1 fruit fly cellular context compared by ENCODE assay signal in the genomic region with DNA sequence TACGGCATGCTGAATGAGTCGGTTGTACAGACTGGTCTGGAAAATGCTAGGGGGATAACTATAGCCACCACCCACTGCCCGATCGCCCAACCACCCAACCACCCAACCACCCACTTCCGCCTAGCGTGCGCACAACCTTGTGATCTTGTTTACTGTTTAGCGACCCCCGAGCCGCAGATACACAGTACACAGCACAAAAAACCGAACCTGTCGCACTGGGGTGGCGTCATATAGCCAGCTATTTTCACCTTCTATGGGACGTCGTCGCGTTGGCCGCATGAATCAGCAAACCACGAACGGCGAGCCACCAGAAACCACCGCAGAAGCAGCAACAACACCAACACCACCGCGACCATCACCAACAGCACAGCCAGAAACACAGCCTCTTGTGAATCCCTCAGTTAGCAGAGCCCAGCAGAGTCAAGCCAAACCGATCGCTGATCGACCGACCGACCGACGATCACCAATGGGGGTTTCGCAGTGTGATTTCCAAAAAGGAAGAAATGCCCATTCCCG.
A peak's percentile ranks its signal among the peaks of the same experiment; 100 is the strongest.
TF ChIP-seq lines count a peak whose summit lies in the region.

No protein-coding gene starts in this region.

TF ChIP-seq in whole organism, embryonic, 481 proteins besides CTCF, POLR2A, EP300 and RAD21 (continued from another document and continues in another):
- peak; percentile 12 for TF ChIP-seq shn (GFP tag; optimal IDR thresholded peaks at IDR 0.05; lab: Kevin White, UChicago)
- no peak for TF ChIP-seq CG10959 (GFP tag; IDR thresholded peaks at IDR 0.05; lab: Robert Waterston, UW)
- TF ChIP-seq ato (GFP tag; IDR thresholded peaks at IDR 0.05; lab: Robert Waterston, UW; ENCODE audit: partially characterized antibody): no peak
- no peak for TF ChIP-seq CG3163 (GFP tag; optimal IDR thresholded peaks at IDR 0.05; lab: Kevin White, UChicago)
- TF ChIP-seq C15 (GFP tag; IDR thresholded peaks at IDR 0.05; lab: Robert Waterston, UW): no peak
- TF ChIP-seq sqz (GFP tag; optimal IDR thresholded peaks at IDR 0.05; lab: Kevin White, UChicago): no peak
- TF ChIP-seq NK7.1 (GFP tag; optimal IDR thresholded peaks at IDR 0.05; lab: Kevin White, UChicago): no peak
- no peak for TF ChIP-seq CG17912 (GFP tag; optimal IDR thresholded peaks at IDR 0.05; lab: Kevin White, UChicago)
- no peak for TF ChIP-seq ind (GFP tag; optimal IDR thresholded peaks at IDR 0.05; lab: Kevin White, UChicago)
- TF ChIP-seq CG9797 (GFP tag; optimal IDR thresholded peaks at IDR 0.05; lab: Kevin White, UChicago): no peak
- TF ChIP-seq CG7928 (GFP tag; optimal IDR thresholded peaks at IDR 0.05; lab: Kevin White, UChicago): no peak
- TF ChIP-seq maf-S (GFP tag; optimal IDR thresholded peaks at IDR 0.05; lab: Kevin White, UChicago): no peak
- no peak for TF ChIP-seq NC2α (GFP tag; optimal IDR thresholded peaks at IDR 0.05; lab: Kevin White, UChicago)
- TF ChIP-seq unpg (GFP tag; optimal IDR thresholded peaks at IDR 0.05; lab: Kevin White, UChicago): no peak
- peak; percentile 24 for TF ChIP-seq CG3281 (GFP tag; optimal IDR thresholded peaks at IDR 0.05; lab: Kevin White, UChicago)
- peak; percentile 22 for TF ChIP-seq CG6765 (GFP tag; optimal IDR thresholded peaks at IDR 0.05; lab: Kevin White, UChicago)
- no peak for TF ChIP-seq bcd (GFP tag; optimal IDR thresholded peaks at IDR 0.05; lab: Kevin White, UChicago)
- TF ChIP-seq odd (GFP tag; optimal IDR thresholded peaks at IDR 0.05; lab: Kevin White, UChicago): no peak
- TF ChIP-seq CG14014 (GFP tag; IDR thresholded peaks at IDR 0.05; lab: Robert Waterston, UW): peak; percentile 9; the same call in 1 of the 2 replicates
- peak; percentile 25 for TF ChIP-seq CG10147 (GFP tag; optimal IDR thresholded peaks at IDR 0.05; lab: Kevin White, UChicago)
- no peak for TF ChIP-seq zen (tag; optimal IDR thresholded peaks at IDR 0.05; lab: Kevin White, UChicago)
- no peak for TF ChIP-seq sna (GFP tag; IDR thresholded peaks at IDR 0.05; lab: Robert Waterston, UW; ENCODE audit: partially characterized antibody)
- TF ChIP-seq CG17385 (GFP tag; optimal IDR thresholded peaks at IDR 0.05; lab: Kevin White, UChicago): no peak
- TF ChIP-seq Abd-B (GFP tag; optimal IDR thresholded peaks at IDR 0.05; lab: Kevin White, UChicago): no peak
- TF ChIP-seq zen2 (GFP tag; IDR thresholded peaks at IDR 0.05; lab: Robert Waterston, UW; ENCODE audit: partially characterized antibody): no peak
- TF ChIP-seq crol (GFP tag; IDR thresholded peaks at IDR 0.05; lab: Robert Waterston, UW): no peak
- no peak for TF ChIP-seq CG17802 (tag; optimal IDR thresholded peaks at IDR 0.05; lab: Kevin White, UChicago)
- no peak for TF ChIP-seq Hmx (GFP tag; optimal IDR thresholded peaks at IDR 0.05; lab: Kevin White, UChicago)
- TF ChIP-seq CG17568 (GFP tag; optimal IDR thresholded peaks at IDR 0.05; lab: Kevin White, UChicago): no peak
- no peak for TF ChIP-seq CG10462 (GFP tag; optimal IDR thresholded peaks at IDR 0.05; lab: Kevin White, UChicago)
- TF ChIP-seq CG32767 (GFP tag; IDR thresholded peaks at IDR 0.05; lab: Robert Waterston, UW): 0 out of 2 replicates have a peak, but pooled peaks have one; percentile 8
- no peak for TF ChIP-seq wdn (GFP tag; IDR thresholded peaks at IDR 0.05; lab: Robert Waterston, UW)
- peak; percentile 40 for TF ChIP-seq sens (GFP tag; lab: Kevin White, UChicago)
- no peak for TF ChIP-seq Lhr (GFP tag; optimal IDR thresholded peaks at IDR 0.05; lab: Kevin White, UChicago)
- no peak for TF ChIP-seq Spps (tag; optimal IDR thresholded peaks at IDR 0.05; lab: Kevin White, UChicago)
- TF ChIP-seq amos (GFP tag; IDR thresholded peaks at IDR 0.05; lab: Robert Waterston, UW; ENCODE audit: partially characterized antibody): no peak
- peak; percentile 99 for TF ChIP-seq CG12769 (tag; optimal IDR thresholded peaks at IDR 0.05; lab: Kevin White, UChicago)
- TF ChIP-seq gce (GFP tag; IDR thresholded peaks at IDR 0.05; lab: Robert Waterston, UW): no peak
- TF ChIP-seq Kr (GFP tag; optimal IDR thresholded peaks at IDR 0.05; lab: Kevin White, UChicago): no peak
- no peak for TF ChIP-seq tna (GFP tag; IDR thresholded peaks at IDR 0.05; lab: Robert Waterston, UW; ENCODE audit: partially characterized antibody)
- TF ChIP-seq CoRest (tag; optimal IDR thresholded peaks at IDR 0.05; lab: Kevin White, UChicago): no peak
- TF ChIP-seq CG18262 (tag; optimal IDR thresholded peaks at IDR 0.05; lab: Kevin White, UChicago): no peak
- TF ChIP-seq kni (GFP tag; optimal IDR thresholded peaks at IDR 0.05; lab: Kevin White, UChicago): no peak
- TF ChIP-seq dysf (GFP tag; IDR thresholded peaks at IDR 0.05; lab: Robert Waterston, UW): no peak
- no peak for TF ChIP-seq CG13424 (tag; optimal IDR thresholded peaks at IDR 0.05; lab: Kevin White, UChicago)
- TF ChIP-seq hth (optimal IDR thresholded peaks at IDR 0.05; lab: Kevin White, UChicago): no peak
- 0 out of 2 replicates have a peak, but pooled peaks have one; percentile 12 for TF ChIP-seq CG10366 (GFP tag; IDR thresholded peaks at IDR 0.05; lab: Robert Waterston, UW)
- TF ChIP-seq CG11723 (GFP tag; optimal IDR thresholded peaks at IDR 0.05; lab: Kevin White, UChicago): no peak
- no peak for TF ChIP-seq Six4 (GFP tag; optimal IDR thresholded peaks at IDR 0.05; lab: Kevin White, UChicago)
- TF ChIP-seq Atf-2 (GFP tag; optimal IDR thresholded peaks at IDR 0.05; lab: Kevin White, UChicago): no peak
- TF ChIP-seq cg (GFP tag; optimal IDR thresholded peaks at IDR 0.05; lab: Kevin White, UChicago): no peak
- no peak for TF ChIP-seq oc (tag; optimal IDR thresholded peaks at IDR 0.05; lab: Kevin White, UChicago)
- no peak for TF ChIP-seq CG13296 (GFP tag; optimal IDR thresholded peaks at IDR 0.05; lab: Kevin White, UChicago)
- 0 out of 2 replicates have a peak, but pooled peaks have one; percentile 29 for TF ChIP-seq CG9215 (GFP tag; IDR thresholded peaks at IDR 0.05; lab: Robert Waterston, UW)
- TF ChIP-seq ash1 (GFP tag; optimal IDR thresholded peaks at IDR 0.05; lab: Kevin White, UChicago): no peak
- TF ChIP-seq tap (tag; optimal IDR thresholded peaks at IDR 0.05; lab: Kevin White, UChicago): no peak
- no peak for TF ChIP-seq klu (GFP tag; IDR thresholded peaks at IDR 0.05; lab: Robert Waterston, UW)
- peak in 1 of 2 experiments; percentile 19 for TF ChIP-seq Eip74EF (GFP tag; optimal IDR thresholded peaks at IDR 0.05; lab: Kevin White, UChicago)
- TF ChIP-seq crp (GFP tag; optimal IDR thresholded peaks at IDR 0.05; lab: Kevin White, UChicago): no peak
- TF ChIP-seq CG15514 (GFP tag; optimal IDR thresholded peaks at IDR 0.05; lab: Kevin White, UChicago): no peak
- no peak for TF ChIP-seq Bdp1 (GFP tag; optimal IDR thresholded peaks at IDR 0.05; lab: Kevin White, UChicago)
- no peak for TF ChIP-seq Dfd (GFP tag; optimal IDR thresholded peaks at IDR 0.05; lab: Kevin White, UChicago)
- TF ChIP-seq Tbp (GFP tag; optimal IDR thresholded peaks at IDR 0.05; lab: Kevin White, UChicago): no peak
- TF ChIP-seq CG12236 (GFP tag; optimal IDR thresholded peaks at IDR 0.05; lab: Kevin White, UChicago): no peak
- TF ChIP-seq CG8944 (GFP tag; optimal IDR thresholded peaks at IDR 0.05; lab: Kevin White, UChicago): no peak
- TF ChIP-seq HLHmδ (GFP tag; optimal IDR thresholded peaks at IDR 0.05; lab: Kevin White, UChicago): no peak
- no peak for TF ChIP-seq fru (optimal IDR thresholded peaks at IDR 0.05; lab: Kevin White, UChicago)
- no peak for TF ChIP-seq CG2129 (GFP tag; IDR thresholded peaks at IDR 0.05; lab: Robert Waterston, UW; ENCODE audit: partially characterized antibody)
- no peak for TF ChIP-seq CG13624 (GFP tag; optimal IDR thresholded peaks at IDR 0.05; lab: Kevin White, UChicago)
- no peak for TF ChIP-seq CG4404 (GFP tag; IDR thresholded peaks at IDR 0.05; lab: Robert Waterston, UW)
- no peak for TF ChIP-seq dimm (GFP tag; IDR thresholded peaks at IDR 0.05; lab: Robert Waterston, UW)
- TF ChIP-seq slou (GFP tag; optimal IDR thresholded peaks at IDR 0.05; lab: Kevin White, UChicago): no peak
- no peak for TF ChIP-seq Doc3 (GFP tag; IDR thresholded peaks at IDR 0.05; lab: Robert Waterston, UW; ENCODE audit: partially characterized antibody)
- TF ChIP-seq CG15696 (tag; optimal IDR thresholded peaks at IDR 0.05; lab: Kevin White, UChicago): no peak
- no peak for TF ChIP-seq luna (GFP tag; optimal IDR thresholded peaks at IDR 0.05; lab: Kevin White, UChicago)
- TF ChIP-seq Dbx (GFP tag; IDR thresholded peaks at IDR 0.05; lab: Robert Waterston, UW): 0 out of 3 replicates have a peak, but pooled peaks have one; percentile 5
- no peak for TF ChIP-seq stwl (tag; optimal IDR thresholded peaks at IDR 0.05; lab: Kevin White, UChicago)
- TF ChIP-seq bbx (GFP tag; IDR thresholded peaks at IDR 0.05; lab: Robert Waterston, UW; ENCODE audit: partially characterized antibody): no peak
- no peak for TF ChIP-seq pho (GFP tag; optimal IDR thresholded peaks at IDR 0.05; lab: Kevin White, UChicago)
- peak; percentile 7 for TF ChIP-seq CG1832 (GFP tag; optimal IDR thresholded peaks at IDR 0.05; lab: Kevin White, UChicago)
- TF ChIP-seq ham (GFP tag; IDR thresholded peaks at IDR 0.05; lab: Robert Waterston, UW): no peak
- TF ChIP-seq CG4282 (GFP tag; optimal IDR thresholded peaks at IDR 0.05; lab: Kevin White, UChicago): no peak
- no peak for TF ChIP-seq CG4328 (GFP tag; optimal IDR thresholded peaks at IDR 0.05; lab: Kevin White, UChicago)
- no peak for TF ChIP-seq Nf-YC (tag; optimal IDR thresholded peaks at IDR 0.05; lab: Kevin White, UChicago)
- no peak for TF ChIP-seq CG2116 (GFP tag; optimal IDR thresholded peaks at IDR 0.05; lab: Kevin White, UChicago)
- TF ChIP-seq Ravus (GFP tag; IDR thresholded peaks at IDR 0.05; lab: Robert Waterston, UW): no peak
- no peak for TF ChIP-seq scrt (GFP tag; optimal IDR thresholded peaks at IDR 0.05; lab: Kevin White, UChicago)
- no peak for TF ChIP-seq CG18599 (GFP tag; optimal IDR thresholded peaks at IDR 0.05; lab: Kevin White, UChicago)
- TF ChIP-seq CkIIα-i1 (GFP tag; IDR thresholded peaks at IDR 0.05; lab: Robert Waterston, UW): no peak
- no peak for TF ChIP-seq CG3726 (GFP tag; IDR thresholded peaks at IDR 0.05; lab: Robert Waterston, UW)
- no peak for TF ChIP-seq run (tag; optimal IDR thresholded peaks at IDR 0.05; lab: Kevin White, UChicago)
- TF ChIP-seq lov (optimal IDR thresholded peaks at IDR 0.05; lab: Kevin White, UChicago): no peak
- TF ChIP-seq lov (GFP tag; IDR thresholded peaks at IDR 0.05; lab: Robert Waterston, UW): no peak
- no peak for TF ChIP-seq Asciz (GFP tag; optimal IDR thresholded peaks at IDR 0.05; lab: Kevin White, UChicago)
- no peak for TF ChIP-seq CG11504 (tag; optimal IDR thresholded peaks at IDR 0.05; lab: Kevin White, UChicago)
- TF ChIP-seq CG1024 (GFP tag; IDR thresholded peaks at IDR 0.05; lab: Robert Waterston, UW): no peak
- TF ChIP-seq cato (GFP tag; optimal IDR thresholded peaks at IDR 0.05; lab: Kevin White, UChicago; ENCODE audit: borderline replicate concordance): no peak
- TF ChIP-seq CG2678 (tag; optimal IDR thresholded peaks at IDR 0.05; lab: Kevin White, UChicago): no peak
- TF ChIP-seq vfl (GFP tag; optimal IDR thresholded peaks at IDR 0.05; lab: Kevin White, UChicago): no peak
- no peak for TF ChIP-seq CG3847 (GFP tag; IDR thresholded peaks at IDR 0.05; lab: Robert Waterston, UW)
- TF ChIP-seq Lpt (GFP tag; optimal IDR thresholded peaks at IDR 0.05; lab: Kevin White, UChicago): no peak
- TF ChIP-seq CG7786 (GFP tag; optimal IDR thresholded peaks at IDR 0.05; lab: Kevin White, UChicago): peak; percentile 5
- no peak for TF ChIP-seq Gsc (GFP tag; IDR thresholded peaks at IDR 0.05; lab: Robert Waterston, UW)
- TF ChIP-seq ttk (GFP tag; IDR thresholded peaks at IDR 0.05; lab: Robert Waterston, UW): no peak
- no peak for TF ChIP-seq bab2 (GFP tag; optimal IDR thresholded peaks at IDR 0.05; lab: Kevin White, UChicago)
- no peak for TF ChIP-seq dati (GFP tag; IDR thresholded peaks at IDR 0.05; lab: Robert Waterston, UW)
- TF ChIP-seq exex (tag; optimal IDR thresholded peaks at IDR 0.05; lab: Kevin White, UChicago): no peak
- no peak for TF ChIP-seq HLH54F (GFP tag; optimal IDR thresholded peaks at IDR 0.05; lab: Kevin White, UChicago)
- TF ChIP-seq D19B (GFP tag; optimal IDR thresholded peaks at IDR 0.05; lab: Kevin White, UChicago): no peak
- TF ChIP-seq abd-A (tag; optimal IDR thresholded peaks at IDR 0.05; lab: Kevin White, UChicago): no peak
- TF ChIP-seq CG10565 (GFP tag; optimal IDR thresholded peaks at IDR 0.05; lab: Kevin White, UChicago): no peak
- no peak for TF ChIP-seq CG1529 (GFP tag; optimal IDR thresholded peaks at IDR 0.05; lab: Kevin White, UChicago)
- no peak for TF ChIP-seq CG7745 (tag; optimal IDR thresholded peaks at IDR 0.05; lab: Kevin White, UChicago)
- no peak for TF ChIP-seq CG11696 (GFP tag; IDR thresholded peaks at IDR 0.05; lab: Robert Waterston, UW)
- TF ChIP-seq nmo (GFP tag; optimal IDR thresholded peaks at IDR 0.05; lab: Kevin White, UChicago): no peak
- no peak for TF ChIP-seq tio (GFP tag; optimal IDR thresholded peaks at IDR 0.05; lab: Kevin White, UChicago)
- TF ChIP-seq CHES-1-like (GFP tag; optimal IDR thresholded peaks at IDR 0.05; lab: Kevin White, UChicago): peak; percentile 53
- TF ChIP-seq aop (GFP tag; IDR thresholded peaks at IDR 0.05; lab: Robert Waterston, UW): no peak
- TF ChIP-seq CG9817 (tag; optimal IDR thresholded peaks at IDR 0.05; lab: Kevin White, UChicago): no peak
- no peak for TF ChIP-seq CG11247 (GFP tag; IDR thresholded peaks at IDR 0.05; lab: Robert Waterston, UW)
- 0 out of 3 replicates have a peak, but pooled peaks have one; percentile 7 for TF ChIP-seq Opbp (GFP tag; IDR thresholded peaks at IDR 0.05; lab: Robert Waterston, UW; ENCODE audit: partially characterized antibody)
- no peak for TF ChIP-seq so (GFP tag; IDR thresholded peaks at IDR 0.05; lab: Robert Waterston, UW)
- no peak for TF ChIP-seq NfI (GFP tag; optimal IDR thresholded peaks at IDR 0.05; lab: Kevin White, UChicago)
- TF ChIP-seq sc (optimal IDR thresholded peaks at IDR 0.05; lab: Kevin White, UChicago): no peak
- TF ChIP-seq sc (GFP tag; optimal IDR thresholded peaks at IDR 0.05; lab: Kevin White, UChicago): no peak
- no peak for TF ChIP-seq CG7963 (GFP tag; IDR thresholded peaks at IDR 0.05; lab: Robert Waterston, UW; ENCODE audit: partially characterized antibody)
- TF ChIP-seq CG3065 (GFP tag; optimal IDR thresholded peaks at IDR 0.05; lab: Kevin White, UChicago): no peak
- no peak for TF ChIP-seq ci (GFP tag; IDR thresholded peaks at IDR 0.05; lab: Robert Waterston, UW)
- TF ChIP-seq gsb-n (tag; optimal IDR thresholded peaks at IDR 0.05; lab: Kevin White, UChicago): no peak
- TF ChIP-seq CG10321 (GFP tag; IDR thresholded peaks at IDR 0.05; lab: Robert Waterston, UW): 0 out of 2 replicates have a peak, but pooled peaks have one; percentile 10
- no peak for TF ChIP-seq ab (GFP tag; optimal IDR thresholded peaks at IDR 0.05; lab: Kevin White, UChicago)
